Fruit fly (Drosophila melanogaster): Measurements from ENCODE around the gene CG15544.

The CG15544 gene

DNA sequence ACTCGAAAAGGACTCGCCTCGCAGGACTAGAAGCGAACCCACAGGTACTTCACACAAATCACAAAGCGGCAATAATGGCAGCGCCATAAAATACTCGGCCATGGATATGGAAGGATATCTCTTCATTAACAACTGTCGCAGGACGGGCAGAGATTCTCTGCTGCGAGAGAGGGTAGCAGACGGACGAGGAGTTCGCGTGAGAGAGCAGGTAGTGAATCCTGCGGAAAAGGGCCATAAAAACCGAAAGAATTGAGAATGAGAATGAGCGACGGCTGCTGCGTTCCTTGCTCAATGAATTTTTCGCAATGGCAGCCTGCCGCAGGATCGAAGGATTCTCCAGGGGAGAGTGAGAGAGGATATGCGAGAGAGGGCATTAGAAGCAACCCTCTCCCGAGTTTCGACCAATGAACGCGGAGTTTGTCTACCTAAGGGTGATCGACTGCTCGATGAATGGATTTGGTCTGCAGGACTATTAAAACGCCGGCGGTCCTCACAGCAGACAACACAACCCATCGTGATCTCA, 24.3 kb downstream of the CG15544 start, which contains the start of gene tll (continued):
- TF ChIP-seq Abd-B (GFP tag; optimal IDR thresholded peaks at IDR 0.05) (no peak), CG9876 (GFP tag; optimal IDR thresholded peaks at IDR 0.05) (no peak), zen (tag; optimal IDR thresholded peaks at IDR 0.05) (peak; percentile 90), Doc3 (GFP tag; IDR thresholded peaks at IDR 0.05; ENCODE audit: partially characterized antibody) (no peak), sens (GFP tag) (peak; percentile 49), seq (GFP tag; IDR thresholded peaks at IDR 0.05) (peak; percentile 49; the same call in 1 of the 2 replicates), gro (GFP tag; optimal IDR thresholded peaks at IDR 0.05) (no peak), Nf-YC (tag; optimal IDR thresholded peaks at IDR 0.05) (peak; percentile 92), pb (GFP tag; optimal IDR thresholded peaks at IDR 0.05) (no peak), cad (GFP tag; optimal IDR thresholded peaks at IDR 0.05) (peak; percentile 99), CG15479 (GFP tag; optimal IDR thresholded peaks at IDR 0.05) (peak; percentile 99), CG6175 (GFP tag; IDR thresholded peaks at IDR 0.05) (no peak), CG10979 (tag; optimal IDR thresholded peaks at IDR 0.05) (no peak), Kr (GFP tag; optimal IDR thresholded peaks at IDR 0.05) (peak; percentile 6), CG5953 (GFP tag; IDR thresholded peaks at IDR 0.05) (no peak), CG6254 (GFP tag; optimal IDR thresholded peaks at IDR 0.05) (no peak), phol (tag; optimal IDR thresholded peaks at IDR 0.05) (peak; percentile 7), D (optimal IDR thresholded peaks at IDR 0.05) (peak; percentile 89), D (GFP tag; optimal IDR thresholded peaks at IDR 0.05) (no peak), Nf-YB (GFP tag; optimal IDR thresholded peaks at IDR 0.05) (peak; percentile 93), CG6791 (GFP tag; IDR thresholded peaks at IDR 0.05; ENCODE audit: partially characterized antibody) (no peak), NfI (GFP tag; optimal IDR thresholded peaks at IDR 0.05) (no peak), kni (GFP tag; optimal IDR thresholded peaks at IDR 0.05) (peak; percentile 10)

DNA sequence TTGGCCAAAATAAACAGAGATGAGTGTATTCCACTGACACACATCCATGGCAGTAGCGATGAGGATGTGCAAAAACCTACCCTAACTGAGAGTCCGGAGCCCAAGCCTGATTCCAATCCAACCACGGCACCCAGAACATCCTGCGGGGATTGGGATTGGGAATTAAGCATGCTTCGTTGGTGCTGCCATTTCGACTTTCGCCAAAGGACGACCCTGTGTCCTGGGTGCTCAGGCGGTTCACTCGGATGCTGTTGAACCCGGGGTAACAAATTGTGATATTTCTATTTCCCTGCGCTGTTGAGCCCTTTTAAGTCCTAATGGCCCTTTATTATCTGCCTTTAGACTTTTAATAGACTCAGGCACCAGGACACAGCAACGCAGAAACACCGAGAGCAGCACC, 27.6 kb downstream of the CG15544 start:
- TF ChIP-seq zen (tag; optimal IDR thresholded peaks at IDR 0.05) (peak; percentile 71), CG9215 (GFP tag; IDR thresholded peaks at IDR 0.05) (no peak), Hr39 (optimal IDR thresholded peaks at IDR 0.05) (no peak), Optix (GFP tag; IDR thresholded peaks at IDR 0.05) (0 out of 3 replicates have a peak, but pooled peaks have one; percentile 4), oc (tag; optimal IDR thresholded peaks at IDR 0.05) (peak; percentile 65), hkb (optimal IDR thresholded peaks at IDR 0.05) (no peak), hkb (GFP tag; IDR thresholded peaks at IDR 0.05) (no peak), Nf-YB (GFP tag; optimal IDR thresholded peaks at IDR 0.05) (peak; percentile 40), stwl (tag; optimal IDR thresholded peaks at IDR 0.05) (no peak), CG13894 (tag; optimal IDR thresholded peaks at IDR 0.05) (peak; percentile 12), CG10274 (GFP tag; optimal IDR thresholded peaks at IDR 0.05) (no peak), Xrp1 (GFP tag; IDR thresholded peaks at IDR 0.05) (no peak), pros (GFP tag; optimal IDR thresholded peaks at IDR 0.05) (peak; percentile 66), CG13123 (GFP tag; optimal IDR thresholded peaks at IDR 0.05) (no peak), jumu (GFP tag; optimal IDR thresholded peaks at IDR 0.05) (no peak), sc (optimal IDR thresholded peaks at IDR 0.05) (no peak), sc (GFP tag; optimal IDR thresholded peaks at IDR 0.05) (no peak), tll (GFP tag; optimal IDR thresholded peaks at IDR 0.05) (peak in 1 of 2 experiments; percentile 84), CG11696 (GFP tag; IDR thresholded peaks at IDR 0.05) (no peak)

DNA sequence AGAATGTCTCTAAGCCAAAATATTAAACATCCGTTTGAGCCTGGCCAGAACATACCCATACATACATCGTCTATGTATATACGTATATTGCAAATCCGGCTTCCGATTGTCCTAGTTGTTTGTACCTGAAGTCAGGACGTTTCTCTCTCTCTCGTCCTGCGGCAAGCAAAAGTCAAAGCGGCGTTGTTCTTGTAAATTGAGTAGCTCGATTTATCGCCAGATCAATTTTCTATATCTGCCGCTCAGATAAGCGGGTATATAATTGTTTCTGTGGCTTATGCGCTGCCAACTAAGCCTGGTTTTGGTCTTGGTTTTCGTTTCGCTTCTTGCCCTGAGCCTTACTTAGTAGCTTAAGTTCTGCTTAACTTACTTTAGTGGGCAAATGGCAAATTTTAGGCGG, 29.0 kb downstream of the CG15544 start:
- TF ChIP-seq Blimp-1 (GFP tag; optimal IDR thresholded peaks at IDR 0.05) (no peak), hkb (optimal IDR thresholded peaks at IDR 0.05) (no peak), hkb (GFP tag; IDR thresholded peaks at IDR 0.05) (no peak), CG8290 (GFP tag; optimal IDR thresholded peaks at IDR 0.05) (no peak), CG8290 (tag; optimal IDR thresholded peaks at IDR 0.05) (no peak), tll (GFP tag; optimal IDR thresholded peaks at IDR 0.05) (peak in 1 of 2 experiments; percentile 99), CG32532 (GFP tag; IDR thresholded peaks at IDR 0.05) (no peak), CG9817 (tag; optimal IDR thresholded peaks at IDR 0.05) (no peak)

Data from whole organism, embryonic.